Worm (Caenorhabditis elegans) whole organism, young adult: ENCODE data around the gene best-3.

Source experiments
- B0336.3 ChIP-seq: fragments of 200-800 bp; sonication (Bioruptor generic); IDR thresholded peaks from 2 replicates; pipeline ENCODE4 v1.3.6; 2022; ENCODE audit warnings: missing genetic modification characterization, missing compliant biosample characterization
- D2030.7 ChIP-seq: fragments of 200-800 bp; sonication (Bioruptor generic); IDR thresholded peaks from 2 replicates; pipeline ENCODE4 v1.3.6; 2022; ENCODE audit warnings: missing genetic modification reagents, missing genetic modification characterization, missing compliant biosample characterization
- F23B12.7 ChIP-seq: sonication (generic microtip); optimal IDR thresholded peaks from 2 replicates; lab custom pipeline; 2017; ENCODE audit warnings: missing genetic modification characterization, mild to moderate bottlenecking, missing compliant biosample characterization, antibody characterized with exemption, moderate library complexity; ENCODE audit not compliant: insufficient read depth
- F33H1.4 ChIP-seq: fragments of 200-800 bp; sonication (Bioruptor generic); IDR thresholded peaks from 2 replicates; pipeline ENCODE4 v1.3.6; 2022; ENCODE audit warnings: missing genetic modification reagents, missing genetic modification characterization, missing compliant biosample characterization
- Y56A3A.18 ChIP-seq: fragments of 200-800 bp; sonication (Bioruptor generic); IDR thresholded peaks from 2 replicates; pipeline ENCODE4 v1.3.6; 2022; ENCODE audit warnings: missing genetic modification reagents, missing genetic modification characterization, missing compliant biosample characterization
- Y95B8A.8 ChIP-seq: fragments of 200-800 bp; sonication (Bioruptor generic); IDR thresholded peaks from 2 replicates; pipeline ENCODE4 v1.3.6; 2022; ENCODE audit warnings: missing genetic modification reagents, missing genetic modification characterization, missing compliant biosample characterization
- aptf-2 ChIP-seq: fragments of 200-800 bp; sonication (Bioruptor generic); conservative IDR thresholded peaks from 2 replicates; pipeline ENCODE4 v1.3.6; 2022; ENCODE audit warnings: missing genetic modification reagents, missing genetic modification characterization, missing compliant biosample characterization
- aptf-3 ChIP-seq: fragments of 200-800 bp; sonication (Bioruptor generic); IDR thresholded peaks from 2 replicates; pipeline ENCODE4 v1.3.6; 2022; ENCODE audit warnings: missing genetic modification characterization, missing compliant biosample characterization
- attf-3 ChIP-seq: fragments of 200-800 bp; sonication (Bioruptor generic); conservative IDR thresholded peaks from 2 replicates; pipeline ENCODE4 v1.3.6; 2022; ENCODE audit warnings: missing genetic modification reagents, missing genetic modification characterization, missing compliant biosample characterization
- attf-5 ChIP-seq: fragments of 200-800 bp; sonication (Bioruptor generic); optimal IDR thresholded peaks from 2 replicates; lab custom pipeline; 2018; ENCODE audit warnings: mild to moderate bottlenecking, missing genetic modification characterization, missing compliant biosample characterization
- cebp-1 ChIP-seq, 2 experiments: fragments of 200-800 bp in 1 of 2; sonication (Bioruptor generic) in 1 of 2; sonication (generic microtip) in 1 of 2; IDR thresholded peaks in 1 of 2; optimal IDR thresholded peaks in 1 of 2; 2 replicates each; pipeline versions ENCODE4 v1.3.6 to Lab custom; 2017 to 2022; ENCODE audit warnings: missing compliant biosample characterization in 2 of 2, missing genetic modification characterization in 2 of 2, mild to moderate bottlenecking in 1 of 2, missing genetic modification reagents in 1 of 2, moderate library complexity in 1 of 2
- cebp-2 ChIP-seq: fragments of 200-800 bp; sonication (Bioruptor generic); IDR thresholded peaks from 2 replicates; pipeline ENCODE4 v1.3.6; 2022; ENCODE audit warnings: missing genetic modification characterization, missing compliant biosample characterization
- ceh-100 ChIP-seq: fragments of 200-800 bp; sonication (Bioruptor generic); IDR thresholded peaks from 2 replicates; pipeline ENCODE4 v1.3.6; 2022; ENCODE audit warnings: missing genetic modification reagents, missing genetic modification characterization, missing compliant biosample characterization
- ceh-27 ChIP-seq: fragments of 200-800 bp; sonication (Bioruptor generic); optimal IDR thresholded peaks from 2 replicates; lab custom pipeline; 2018; ENCODE audit warnings: mild to moderate bottlenecking, missing genetic modification characterization, moderate library complexity, missing compliant biosample characterization
- ceh-58 ChIP-seq: fragments of 200-800 bp; sonication (Bioruptor generic); IDR thresholded peaks from 2 replicates; pipeline ENCODE4 v1.3.6; 2022; ENCODE audit warnings: missing genetic modification characterization, missing compliant biosample characterization
- dpl-1 ChIP-seq: fragments of 150-350 bp; optimal IDR thresholded peaks from 2 replicates; lab custom pipeline; 2014; ENCODE audit warnings: missing biosample characterization, missing genetic modification reagents, missing genetic modification characterization
- efl-1 ChIP-seq: fragments of 150-350 bp; optimal IDR thresholded peaks from 2 replicates; lab custom pipeline; 2014; ENCODE audit warnings: missing biosample characterization, missing genetic modification reagents, missing genetic modification characterization
- egl-18 ChIP-seq: fragments of 200-800 bp; sonication (Bioruptor generic); IDR thresholded peaks from 2 replicates; pipeline ENCODE4 v1.3.6; 2022; ENCODE audit warnings: missing genetic modification reagents, missing genetic modification characterization, missing compliant biosample characterization
- hlh-26 ChIP-seq: fragments of 200-800 bp; sonication (Bioruptor generic); conservative IDR thresholded peaks from 2 replicates; pipeline ENCODE4 v1.3.6; 2022; ENCODE audit warnings: missing genetic modification reagents, missing genetic modification characterization, missing compliant biosample characterization
- hmg-1.2 ChIP-seq: fragments of 200-800 bp; sonication (Bioruptor generic); IDR thresholded peaks from 2 replicates; pipeline ENCODE4 v1.3.6; 2022; ENCODE audit warnings: missing genetic modification reagents, missing genetic modification characterization, missing compliant biosample characterization
- hmg-20 ChIP-seq: fragments of 200-800 bp; sonication (Bioruptor generic); IDR thresholded peaks from 2 replicates; pipeline ENCODE4 v1.3.6; 2022; ENCODE audit warnings: missing genetic modification reagents, missing genetic modification characterization, missing compliant biosample characterization
- hsf-1 ChIP-seq: fragments of 200-800 bp; sonication (Bioruptor generic); IDR thresholded peaks from 2 replicates; pipeline ENCODE4 v1.3.6; 2022; ENCODE audit warnings: missing genetic modification reagents, missing genetic modification characterization, missing compliant biosample characterization
- lag-1 ChIP-seq: fragments of 200-800 bp; sonication (Bioruptor generic); IDR thresholded peaks from 2 replicates; pipeline ENCODE4 v1.3.6; 2022; ENCODE audit warnings: missing genetic modification reagents, missing genetic modification characterization, missing compliant biosample characterization
- lin-26 ChIP-seq: fragments of 200-800 bp; sonication (Bioruptor generic); IDR thresholded peaks from 2 replicates; pipeline ENCODE4 v1.3.6; 2022; ENCODE audit warnings: missing genetic modification reagents, missing genetic modification characterization, missing compliant biosample characterization
- lin-40 ChIP-seq: sonication (generic microtip); optimal IDR thresholded peaks from 2 replicates; lab custom pipeline; 2016; ENCODE audit warnings: missing genetic modification characterization, mild to moderate bottlenecking, missing compliant biosample characterization, missing genotype, missing genetic modification reagents
- lir-1 ChIP-seq: fragments of 200-800 bp; sonication (Bioruptor generic); conservative IDR thresholded peaks from 2 replicates; pipeline ENCODE4 v1.3.6; 2022; ENCODE audit warnings: missing genetic modification reagents, missing genetic modification characterization, missing compliant biosample characterization
- lsl-1 ChIP-seq: fragments of 200-800 bp; sonication (Bioruptor generic); optimal IDR thresholded peaks from 2 replicates; lab custom pipeline; 2018; ENCODE audit warnings: mild to moderate bottlenecking, missing genetic modification characterization, moderate library complexity, missing compliant biosample characterization
- mxl-1 ChIP-seq: sonication (generic microtip); optimal IDR thresholded peaks from 2 replicates; lab custom pipeline; 2016; ENCODE audit warnings: missing genetic modification characterization, missing compliant biosample characterization
- nfya-1 ChIP-seq: sonication (generic microtip); optimal IDR thresholded peaks from 2 replicates; lab custom pipeline; 2017; ENCODE audit warnings: antibody characterized with exemption, missing compliant biosample characterization, missing genetic modification characterization, borderline replicate concordance; ENCODE audit not compliant: insufficient read depth
- nhr-120 ChIP-seq: fragments of 200-800 bp; sonication (Bioruptor generic); IDR thresholded peaks from 2 replicates; pipeline ENCODE4 v1.3.6; 2022; ENCODE audit warnings: missing genetic modification characterization, missing compliant biosample characterization
- pbrm-1 ChIP-seq: fragments of 200-800 bp; sonication (Bioruptor generic); IDR thresholded peaks from 2 replicates; pipeline ENCODE4 v1.3.6; 2022; ENCODE audit warnings: missing genetic modification reagents, missing genetic modification characterization, missing compliant biosample characterization
- repo-1 ChIP-seq: sonication (generic microtip); optimal IDR thresholded peaks from 2 replicates; lab custom pipeline; 2017; ENCODE audit warnings: mild to moderate bottlenecking, missing genetic modification characterization, missing compliant biosample characterization
- snpc-3.4 ChIP-seq: sonication (generic microtip); optimal IDR thresholded peaks from 2 replicates; lab custom pipeline; 2017; ENCODE audit warnings: missing genetic modification characterization, mild to moderate bottlenecking, missing compliant biosample characterization, antibody characterized with exemption, moderate library complexity, missing genotype, missing genetic modification reagents
- snpc-4 ChIP-seq, 5 experiments: fragments of 150-350 bp in 1 of 5; sonication (generic microtip) in 4 of 5; optimal IDR thresholded peaks; 2 replicates each; lab custom pipeline; 2014 to 2018; ENCODE audit warnings: missing genetic modification characterization in 5 of 5, missing biosample characterization in 3 of 5, antibody characterized with exemption in 2 of 5, mild to moderate bottlenecking in 2 of 5, missing compliant biosample characterization in 2 of 5, missing genotype in 2 of 5, moderate library complexity in 2 of 5, missing genetic modification reagents in 1 of 5
- tbp1 ChIP-seq: fragments of 200-800 bp; sonication (Bioruptor generic); optimal IDR thresholded peaks from 2 replicates; lab custom pipeline; 2018; ENCODE audit warnings: mild to moderate bottlenecking, missing genetic modification characterization, missing compliant biosample characterization
- tlf-1 ChIP-seq: fragments of 200-800 bp; sonication (Bioruptor generic); optimal IDR thresholded peaks from 2 replicates; lab custom pipeline; 2018; ENCODE audit warnings: mild to moderate bottlenecking, missing genetic modification characterization, missing compliant biosample characterization
- ztf-22 ChIP-seq: fragments of 200-800 bp; sonication (Bioruptor generic); optimal IDR thresholded peaks from 2 replicates; lab custom pipeline; 2018; ENCODE audit warnings: mild to moderate bottlenecking, missing genetic modification characterization, moderate library complexity, missing compliant biosample characterization
- ztf-25 ChIP-seq: fragments of 200-800 bp; sonication (Bioruptor generic); IDR thresholded peaks from 2 replicates; pipeline ENCODE4 v1.3.6; 2022; ENCODE audit warnings: missing genetic modification reagents, missing genetic modification characterization, missing compliant biosample characterization
- ztf-28 ChIP-seq: fragments of 200-800 bp; sonication (Bioruptor generic); IDR thresholded peaks from 2 replicates; pipeline ENCODE4 v1.3.6; 2022; ENCODE audit warnings: missing genetic modification reagents, missing genetic modification characterization, missing compliant biosample characterization
- ztf-3 ChIP-seq: fragments of 200-800 bp; sonication (Bioruptor generic); optimal IDR thresholded peaks from 2 replicates; lab custom pipeline; 2018; ENCODE audit warnings: mild to moderate bottlenecking, missing genetic modification characterization, missing compliant biosample characterization
- ztf-6 ChIP-seq: fragments of 200-800 bp; sonication (Bioruptor generic); IDR thresholded peaks from 2 replicates; pipeline ENCODE4 v1.3.6; 2022; ENCODE audit warnings: missing genetic modification reagents, missing genetic modification characterization, missing compliant biosample characterization

best-3 gene

ce11 chrII:6349-6748 is 6.4 kb upstream of the best-3 start, which contains the start of gene osta-1:
osta-1 (plus strand) TSS chrII:6657.
- TF ChIP-seq ztf-3 (GFP tag; lab: Kevin White, UChicago) (no peak), ceh-100 (no peak), F33H1.4 (GFP tag; lab: Robert Waterston, UW) (no peak), ztf-22 (GFP tag; lab: Kevin White, UChicago) (no peak), egl-18 (no peak), D2030.7 (GFP tag; lab: Robert Waterston, UW) (no peak)
- TF ChIP-seq, all 124 proteins: peak for 0

ce11 chrII:8212-8611 is 4.6 kb upstream of the best-3 start:
- TF ChIP-seq ztf-28 (GFP tag; lab: Robert Waterston, UW) (no peak), ztf-3 (GFP tag; lab: Kevin White, UChicago) (no peak), attf-3 (GFP tag; lab: Robert Waterston, UW) (no peak), lag-1 (GFP tag; lab: Robert Waterston, UW) (no peak), snpc-3.4 (no peak), dpl-1 (no peak), D2030.7 (GFP tag; lab: Robert Waterston, UW) (no peak)

DNA sequence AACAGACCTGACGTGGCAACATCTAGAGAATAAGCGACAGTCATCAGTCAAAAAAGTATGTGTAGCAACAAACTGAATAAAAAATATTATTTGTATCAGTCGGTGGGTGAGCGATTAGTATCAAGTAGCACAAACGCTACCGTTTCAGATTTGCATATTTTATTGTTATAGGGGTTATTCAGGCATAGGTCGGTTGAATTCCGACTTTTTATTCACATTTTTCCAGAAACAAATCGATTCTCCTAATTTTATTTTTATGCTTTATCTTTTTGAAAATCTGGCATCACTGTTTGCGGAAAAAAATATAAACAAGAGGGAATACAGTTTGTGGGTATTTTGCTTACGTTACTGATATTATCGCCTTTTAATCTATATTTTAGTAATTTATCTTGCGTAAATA is 1.0 kb upstream of the best-3 start, which contains the start of gene best-4:
best-4 (minus strand) TSS at position 101 of the 400 bp plus-strand sequence.
- no peak for TF ChIP-seq ztf-22 (GFP tag; lab: Kevin White, UChicago)
- TF ChIP-seq ztf-6 (GFP tag; lab: Robert Waterston, UW) = no peak
- TF ChIP-seq D2030.7 (GFP tag; lab: Robert Waterston, UW) = no peak
- TF ChIP-seq ceh-58 (GFP tag; lab: Robert Waterston, UW) = no peak
- TF ChIP-seq hmg-20 = no peak
- TF ChIP-seq nfya-1 (tag; lab: Kevin White, UChicago) = no peak
- no peak for TF ChIP-seq Y95B8A.8
- no peak for TF ChIP-seq pbrm-1
- no peak for TF ChIP-seq cebp-1 (GFP tag; IDR thresholded peaks at IDR 0.05; lab: Robert Waterston, UW)
- no peak for TF ChIP-seq cebp-1 (tag; optimal IDR thresholded peaks at IDR 0.05; lab: Kevin White, UChicago)
- no peak for TF ChIP-seq aptf-3 (GFP tag; lab: Robert Waterston, UW)

- TF ChIP-seq repo-1 (tag; lab: Kevin White, UChicago) (peak; percentile 44), B0336.3 (peak; percentile 55; the same call in 1 of the 2 replicates), snpc-3.4 (no peak), hsf-1 (GFP tag; lab: Robert Waterston, UW) (no peak), hlh-26 (GFP tag; lab: Robert Waterston, UW) (no peak), nhr-120 (GFP tag; lab: Robert Waterston, UW) (no peak), efl-1 (no peak), ztf-25 (GFP tag; lab: Robert Waterston, UW) (no peak), snpc-4 (GFP tag; optimal IDR thresholded peaks at IDR 0.05; lab: Kevin White, UChicago) (no peak), snpc-4 (tag; optimal IDR thresholded peaks at IDR 0.05; lab: Kevin White, UChicago) (peak in 1 of 4 experiments; percentile 40), lir-1 (0 out of 2 replicates have a peak, but pooled peaks have one; percentile 21), Y56A3A.18 (no peak), egl-18 (no peak), tbp1 (GFP tag; lab: Kevin White, UChicago) (no peak), cebp-2 (GFP tag; lab: Robert Waterston, UW) (no peak), lin-26 (peak; percentile 65; the same call in 1 of the 2 replicates), mxl-1 (tag; lab: Kevin White, UChicago) (no peak), F23B12.7 (tag; lab: Kevin White, UChicago) (peak; percentile 46), hmg-1.2 (GFP tag; lab: Robert Waterston, UW) (peak; percentile 96), lsl-1 (GFP tag; lab: Kevin White, UChicago) (no peak), attf-5 (GFP tag; lab: Kevin White, UChicago) (peak; percentile 93), lin-40 (tag; lab: Kevin White, UChicago) (peak; percentile 81), ceh-27 (GFP tag; lab: Kevin White, UChicago) (peak; percentile 83), aptf-2 (no peak), cebp-1 (GFP tag; IDR thresholded peaks at IDR 0.05; lab: Robert Waterston, UW) (peak; percentile 55; the same call in 1 of the 2 replicates), cebp-1 (tag; optimal IDR thresholded peaks at IDR 0.05; lab: Kevin White, UChicago) (no peak), tlf-1 (GFP tag; lab: Kevin White, UChicago) (no peak), ztf-3 (GFP tag; lab: Kevin White, UChicago) (peak; percentile 16), pbrm-1 (peak; percentile 42; the same call in 1 of the 2 replicates), D2030.7 (GFP tag; lab: Robert Waterston, UW) (no peak)
These were observed 6.0 kb downstream of the best-3 start for ce11 chrII:18787-19186.
